Fruit fly (Drosophila melanogaster): Measurements from ENCODE around the gene hh.

hh gene

dm6 chr3R:23112680-23113362 lies 28.9 kb downstream of the hh start, which contains the start of gene Cow (continued):
- TF ChIP-seq CG32767 (GFP tag; IDR thresholded peaks at IDR 0.05) (peak; percentile 58; the same call in 1 of the 2 replicates), CG2116 (GFP tag; optimal IDR thresholded peaks at IDR 0.05) (peak; percentile 4), CG11695 (GFP tag; IDR thresholded peaks at IDR 0.05) (peak; percentile 72; the same call in 2 of the 3 replicates), kni (GFP tag; optimal IDR thresholded peaks at IDR 0.05) (no peak), CG5245 (GFP tag; optimal IDR thresholded peaks at IDR 0.05) (peak; percentile 4), CG12659 (GFP tag; optimal IDR thresholded peaks at IDR 0.05) (peak; percentile 67), schlank (tag; optimal IDR thresholded peaks at IDR 0.05) (peak; percentile 43), CG1603 (tag; optimal IDR thresholded peaks at IDR 0.05) (peak; percentile 69), CG8944 (GFP tag; optimal IDR thresholded peaks at IDR 0.05) (no peak), CG6654 (GFP tag; optimal IDR thresholded peaks at IDR 0.05) (no peak), CG13775 (GFP tag; optimal IDR thresholded peaks at IDR 0.05) (peak; percentile 46), Nf-YC (tag; optimal IDR thresholded peaks at IDR 0.05) (peak; percentile 24), CG13894 (tag; optimal IDR thresholded peaks at IDR 0.05) (peak; percentile 49), croc (GFP tag; conservative IDR thresholded peaks at IDR 0.05) (no peak), CG11696 (GFP tag; IDR thresholded peaks at IDR 0.05) (no peak), Xrp1 (GFP tag; IDR thresholded peaks at IDR 0.05) (peak; percentile 74), CG13287 (GFP tag; IDR thresholded peaks at IDR 0.05; ENCODE audit: partially characterized antibody) (no peak), so (GFP tag; IDR thresholded peaks at IDR 0.05) (peak; percentile 70; the same call in 1 of the 3 replicates), CG12104 (GFP tag; optimal IDR thresholded peaks at IDR 0.05) (peak; percentile 24), btn (GFP tag; optimal IDR thresholded peaks at IDR 0.05) (no peak), CG6791 (GFP tag; IDR thresholded peaks at IDR 0.05; ENCODE audit: partially characterized antibody) (no peak), CG7745 (tag; optimal IDR thresholded peaks at IDR 0.05) (no peak), Scr (GFP tag; IDR thresholded peaks at IDR 0.05; ENCODE audit: partially characterized antibody) (no peak), CG15011 (GFP tag; optimal IDR thresholded peaks at IDR 0.05) (peak; percentile 3), nerfin-1 (tag; optimal IDR thresholded peaks at IDR 0.05) (peak; percentile 40), ro (GFP tag; IDR thresholded peaks at IDR 0.05) (peak; percentile 30), oc (tag; optimal IDR thresholded peaks at IDR 0.05) (no peak), CG2120 (GFP tag; optimal IDR thresholded peaks at IDR 0.05) (peak; percentile 88), Sox100B (GFP tag; optimal IDR thresholded peaks at IDR 0.05) (no peak), CG14441 (GFP tag; IDR thresholded peaks at IDR 0.05) (peak; percentile 68), CG14667 (GFP tag; IDR thresholded peaks at IDR 0.05) (peak; percentile 51; the same call in 1 of the 2 replicates), al (GFP tag; IDR thresholded peaks at IDR 0.05) (peak; percentile 43; the same call in 1 of the 2 replicates), vnd (GFP tag; IDR thresholded peaks at IDR 0.05; ENCODE audit: partially characterized antibody) (no peak), CG2129 (GFP tag; IDR thresholded peaks at IDR 0.05; ENCODE audit: partially characterized antibody) (no peak), Atf6 (GFP tag; IDR thresholded peaks at IDR 0.05) (peak; percentile 62; the same call in 1 of the 2 replicates), Hr3 (GFP tag; optimal IDR thresholded peaks at IDR 0.05) (peak; percentile 49), CG6765 (GFP tag; optimal IDR thresholded peaks at IDR 0.05) (peak; percentile 32), tio (GFP tag; optimal IDR thresholded peaks at IDR 0.05) (peak; percentile 43), onecut (GFP tag; IDR thresholded peaks at IDR 0.05) (peak; percentile 95), CG1529 (GFP tag; optimal IDR thresholded peaks at IDR 0.05) (no peak), emc (GFP tag; optimal IDR thresholded peaks at IDR 0.05) (no peak), CG32772 (GFP tag; IDR thresholded peaks at IDR 0.05) (peak; percentile 54; the same call in 1 of the 2 replicates), CG9215 (GFP tag; IDR thresholded peaks at IDR 0.05) (peak; percentile 69), luna (GFP tag; optimal IDR thresholded peaks at IDR 0.05) (peak; percentile 8), CG17361 (GFP tag; IDR thresholded peaks at IDR 0.05) (peak; percentile 41; the same call in 1 of the 3 replicates), vfl (GFP tag; optimal IDR thresholded peaks at IDR 0.05) (peak; percentile 18), B-H2 (GFP tag; optimal IDR thresholded peaks at IDR 0.05) (peak; percentile 27), CG10147 (GFP tag; optimal IDR thresholded peaks at IDR 0.05) (peak; percentile 75), B-H1 (GFP tag; IDR thresholded peaks at IDR 0.05) (peak; percentile 49)

All from whole organism, embryonic.